Worm (Caenorhabditis elegans): ENCODE results near the gene skr-15.

ce11 chrII:3832383-3832782 lies 8.4 kb downstream of the skr-15 start, which contains the start of gene F54D10.9:
- TF ChIP-seq elt-3 (tag; optimal IDR thresholded peaks at IDR 0.05): no peak
- no peak for TF ChIP-seq nhr-77 (tag; optimal IDR thresholded peaks at IDR 0.05)
- no peak for TF ChIP-seq zag-1 (tag; optimal IDR thresholded peaks at IDR 0.05)
- no peak for TF ChIP-seq pqm-1 (tag; optimal IDR thresholded peaks at IDR 0.05)
- no peak for TF ChIP-seq R02D3.7 (tag; optimal IDR thresholded peaks at IDR 0.05)
- no peak for TF ChIP-seq jun-1 (tag; optimal IDR thresholded peaks at IDR 0.05)
- no peak for TF ChIP-seq nhr-11 (tag; optimal IDR thresholded peaks at IDR 0.05)
